Worm (Caenorhabditis elegans) whole organism, L4 larva: Measurements from ENCODE around the gene nspd-6.

Experiments used
- D1046.2 ChIP-seq: fragments of 200-800 bp; sonication (Bioruptor generic); IDR thresholded peaks from 2 replicates; pipeline ENCODE4 v1.3.6; 2022; ENCODE audit warnings: missing genetic modification characterization, missing compliant biosample characterization
- F26F4.8 ChIP-seq: fragments of 200-800 bp; sonication (Bioruptor generic); conservative IDR thresholded peaks from 2 replicates; pipeline ENCODE4 v1.3.6; 2022; ENCODE audit warnings: missing genetic modification characterization, missing compliant biosample characterization
- Y105C5A.15 ChIP-seq: fragments of 200-800 bp; sonication (Bioruptor generic); IDR thresholded peaks from 2 replicates; pipeline ENCODE4 v1.3.6; 2022; ENCODE audit warnings: missing genetic modification characterization, missing compliant biosample characterization
- Y48G9A.11 ChIP-seq: fragments of 200-800 bp; sonication (Bioruptor generic); IDR thresholded peaks from 2 replicates; pipeline ENCODE4 v1.3.6; 2022; ENCODE audit warnings: missing genetic modification reagents, missing genetic modification characterization, missing compliant biosample characterization
- ZK337.2 ChIP-seq: fragments of 200-800 bp; sonication (Bioruptor generic); IDR thresholded peaks from 2 replicates; pipeline ENCODE4 v1.3.6; 2022; ENCODE audit warnings: missing genetic modification reagents, missing genetic modification characterization, missing compliant biosample characterization
- aha-1 ChIP-seq: fragments of 150-350 bp; peaks from one replicate; lab custom pipeline; 2014; ENCODE audit warnings: missing biosample characterization, missing genetic modification characterization
- attf-4 ChIP-seq: sonication (generic microtip); optimal IDR thresholded peaks from 3 replicates; lab custom pipeline; 2017; ENCODE audit warnings: missing biosample characterization, missing genetic modification characterization
- ceh-32 ChIP-seq: sonication (generic microtip); optimal IDR thresholded peaks from 2 replicates; lab custom pipeline; 2016; ENCODE audit warnings: mild to moderate bottlenecking, missing genetic modification characterization, missing compliant biosample characterization; ENCODE audit not compliant: poor library complexity
- ceh-44 ChIP-seq: fragments of 200-800 bp; sonication (Bioruptor generic); IDR thresholded peaks from 2 replicates; pipeline ENCODE4 v1.3.6; 2022; ENCODE audit warnings: missing genetic modification reagents, missing genetic modification characterization, missing compliant biosample characterization
- ceh-62 ChIP-seq: sonication (generic microtip); optimal IDR thresholded peaks from 2 replicates; lab custom pipeline; 2017; ENCODE audit warnings: missing biosample characterization, missing genetic modification characterization
- ceh-82 ChIP-seq: sonication (generic microtip); optimal IDR thresholded peaks from 2 replicates; lab custom pipeline; 2017; ENCODE audit warnings: missing biosample characterization, missing genetic modification characterization
- ces-1 ChIP-seq: fragments of 150-350 bp; sonication (generic microtip); optimal IDR thresholded peaks from 4 replicates; lab custom pipeline; 2014; ENCODE audit warnings: missing biosample characterization, missing genetic modification reagents, missing genetic modification characterization
- cey-2 ChIP-seq: sonication (generic microtip); optimal IDR thresholded peaks from 3 replicates; lab custom pipeline; 2017; ENCODE audit warnings: missing genetic modification characterization, mild to moderate bottlenecking, missing compliant biosample characterization, antibody characterized with exemption, borderline replicate concordance; ENCODE audit not compliant: insufficient read depth
- ctbp-1 ChIP-seq: fragments of 200-800 bp; sonication (Bioruptor generic); IDR thresholded peaks from 2 replicates; pipeline ENCODE4 v1.3.6; 2022; ENCODE audit warnings: missing genetic modification reagents, missing genetic modification characterization, missing compliant biosample characterization
- daf-8 ChIP-seq: fragments of 200-800 bp; sonication (Bioruptor generic); IDR thresholded peaks from 2 replicates; pipeline ENCODE4 v1.3.6; 2022; ENCODE audit warnings: missing genetic modification characterization, missing compliant biosample characterization
- dmd-9 ChIP-seq: fragments of 200-800 bp; sonication (Bioruptor generic); IDR thresholded peaks from 2 replicates; pipeline ENCODE4 v1.3.6; 2022; ENCODE audit warnings: missing genetic modification reagents, missing genetic modification characterization, missing compliant biosample characterization
- dpl-1 ChIP-seq: fragments of 150-350 bp; optimal IDR thresholded peaks from 2 replicates; lab custom pipeline; 2014; ENCODE audit warnings: missing biosample characterization, missing genetic modification reagents, missing genetic modification characterization
- fkh-10 ChIP-seq: fragments of 150-350 bp; optimal IDR thresholded peaks from 2 replicates; lab custom pipeline; 2014; ENCODE audit warnings: missing biosample characterization, missing genetic modification reagents, missing genetic modification characterization
- fos-1 ChIP-seq: fragments of 150-350 bp; optimal IDR thresholded peaks from 2 replicates; lab custom pipeline; 2014; ENCODE audit warnings: missing biosample characterization, missing genetic modification characterization
- hif-1 ChIP-seq, 2 experiments: sonication (generic microtip); optimal IDR thresholded peaks; 2 replicates each; lab custom pipeline; 2016 to 2017; ENCODE audit warnings: missing compliant biosample characterization in 2 of 2, missing genetic modification characterization in 2 of 2, missing genetic modification reagents in 2 of 2, missing genotype in 2 of 2, mild to moderate bottlenecking in 1 of 2
- lim-7 ChIP-seq: fragments of 200-800 bp; sonication (Bioruptor generic); IDR thresholded peaks from 2 replicates; pipeline ENCODE4 v1.3.6; 2022; ENCODE audit warnings: missing genetic modification characterization, missing compliant biosample characterization
- lin-1 ChIP-seq: fragments of 200-800 bp; sonication (Bioruptor generic); IDR thresholded peaks from 2 replicates; pipeline ENCODE4 v1.3.6; 2022; ENCODE audit warnings: missing genetic modification reagents, missing genetic modification characterization, missing compliant biosample characterization
- lin-13 ChIP-seq: fragments of 150-350 bp; optimal IDR thresholded peaks from 2 replicates; lab custom pipeline; 2014; ENCODE audit warnings: missing biosample characterization, missing genetic modification reagents, missing genetic modification characterization
- lin-29 ChIP-seq: fragments of 200-800 bp; sonication (Bioruptor generic); IDR thresholded peaks from 2 replicates; pipeline ENCODE4 v1.3.6; 2022; ENCODE audit warnings: missing genetic modification reagents, missing genetic modification characterization, missing compliant biosample characterization
- lsy-2 ChIP-seq, 2 experiments: fragments of 150-350 bp in 1 of 2; sonication (generic microtip) in 1 of 2; optimal IDR thresholded peaks; 2 replicates each; lab custom pipeline; 2014 to 2017; ENCODE audit warnings: missing biosample characterization in 2 of 2, missing genetic modification characterization in 2 of 2
- madf-9 ChIP-seq: fragments of 200-800 bp; sonication (Bioruptor generic); conservative IDR thresholded peaks from 2 replicates; pipeline ENCODE4 v1.3.6; 2022; ENCODE audit warnings: missing genetic modification reagents, missing genetic modification characterization, missing compliant biosample characterization
- mdt-29 ChIP-seq: fragments of 200-800 bp; sonication (Bioruptor generic); IDR thresholded peaks from 2 replicates; pipeline ENCODE4 v1.3.6; 2022; ENCODE audit warnings: missing genetic modification reagents, missing genetic modification characterization, missing compliant biosample characterization
- mep-1 ChIP-seq: fragments of 150-350 bp; sonication (generic microtip); optimal IDR thresholded peaks from 3 replicates; lab custom pipeline; 2014; ENCODE audit warnings: missing biosample characterization, missing genetic modification characterization
- mxl-3 ChIP-seq: fragments of 200-800 bp; sonication (Bioruptor generic); optimal IDR thresholded peaks from 2 replicates; lab custom pipeline; 2018; ENCODE audit warnings: mild to moderate bottlenecking, missing genetic modification characterization, missing compliant biosample characterization
- nhr-111 ChIP-seq: fragments of 200-800 bp; sonication (Bioruptor generic); optimal IDR thresholded peaks from 2 replicates; lab custom pipeline; 2018; ENCODE audit warnings: mild to moderate bottlenecking, missing genetic modification characterization, missing compliant biosample characterization
- nhr-25 ChIP-seq: sonication (generic microtip); optimal IDR thresholded peaks from 2 replicates; lab custom pipeline; 2017; ENCODE audit warnings: missing genetic modification characterization, mild to moderate bottlenecking, missing compliant biosample characterization, antibody characterized with exemption, moderate library complexity, borderline replicate concordance; ENCODE audit not compliant: insufficient read depth
- nhr-42 ChIP-seq: fragments of 200-800 bp; sonication (Bioruptor generic); IDR thresholded peaks from 2 replicates; pipeline ENCODE4 v1.3.6; 2022; ENCODE audit warnings: missing genetic modification characterization, missing compliant biosample characterization
- pha-4 ChIP-seq, 2 experiments: fragments of 150-350 bp in 1 of 2; fragments of 200-800 bp in 1 of 2; sonication (Bioruptor generic) in 1 of 2; IDR thresholded peaks in 1 of 2; optimal IDR thresholded peaks in 1 of 2; 2 replicates each; pipeline versions ENCODE4 v1.3.6 to Lab custom; 2014 to 2022; ENCODE audit warnings: missing genetic modification characterization in 2 of 2, missing genetic modification reagents in 2 of 2, missing biosample characterization in 1 of 2, missing compliant biosample characterization in 1 of 2
- php-3 ChIP-seq: fragments of 200-800 bp; sonication (Bioruptor generic); IDR thresholded peaks from 2 replicates; pipeline ENCODE4 v1.3.6; 2022; ENCODE audit warnings: missing genetic modification reagents, missing genetic modification characterization, missing compliant biosample characterization
- set-16 ChIP-seq: fragments of 200-800 bp; sonication (Bioruptor generic); IDR thresholded peaks from 2 replicates; pipeline ENCODE4 v1.3.6; 2022; ENCODE audit warnings: missing genetic modification reagents, missing genetic modification characterization, missing compliant biosample characterization
- snpc-1.2 ChIP-seq: fragments of 200-800 bp; sonication (Bioruptor generic); IDR thresholded peaks from 2 replicates; pipeline ENCODE4 v1.3.6; 2022; ENCODE audit warnings: missing genetic modification reagents, missing genetic modification characterization, missing compliant biosample characterization
- spr-3 ChIP-seq: fragments of 200-800 bp; sonication (Bioruptor generic); optimal IDR thresholded peaks from 2 replicates; lab custom pipeline; 2018; ENCODE audit warnings: mild to moderate bottlenecking, missing genetic modification characterization, missing compliant biosample characterization
- tag-97 ChIP-seq: fragments of 200-800 bp; sonication (Bioruptor generic); IDR thresholded peaks from 2 replicates; pipeline ENCODE4 v1.3.6; 2022; ENCODE audit warnings: missing genetic modification characterization, missing compliant biosample characterization
- unc-62 ChIP-seq, 3 experiments: fragments of 150-350 bp in 1 of 3; sonication (generic microtip); optimal IDR thresholded peaks in 2 of 3; peaks in 1 of 3; 1 replicate in 1 of 3; 2 replicates in 2 of 3; lab custom pipeline; 2014 to 2017; ENCODE audit warnings: missing biosample characterization in 3 of 3, missing genetic modification characterization in 3 of 3, missing genetic modification reagents in 3 of 3, missing genotype in 1 of 3
- vab-7 ChIP-seq: fragments of 200-800 bp; sonication (Bioruptor generic); IDR thresholded peaks from 2 replicates; pipeline ENCODE4 v1.3.6; 2022; ENCODE audit warnings: missing genetic modification reagents, missing genetic modification characterization, missing compliant biosample characterization
- zag-1 ChIP-seq: fragments of 150-350 bp; optimal IDR thresholded peaks from 2 replicates; lab custom pipeline; 2014; ENCODE audit warnings: missing biosample characterization, missing genetic modification characterization
- zfp-2 ChIP-seq: sonication (generic microtip); optimal IDR thresholded peaks from 2 replicates; lab custom pipeline; 2016; ENCODE audit warnings: mild to moderate bottlenecking, missing genetic modification characterization, missing compliant biosample characterization
- zfp-3 ChIP-seq: fragments of 200-800 bp; sonication (Bioruptor generic); conservative IDR thresholded peaks from 2 replicates; pipeline ENCODE4 v1.3.6; 2022; ENCODE audit warnings: missing genetic modification reagents, missing genetic modification characterization, missing compliant biosample characterization
- zip-2 ChIP-seq: fragments of 150-350 bp; optimal IDR thresholded peaks from 2 replicates; lab custom pipeline; 2014; ENCODE audit warnings: missing biosample characterization, missing genetic modification characterization
- ztf-11 ChIP-seq: fragments of 150-350 bp; optimal IDR thresholded peaks from 2 replicates; lab custom pipeline; 2014; ENCODE audit warnings: missing biosample characterization, missing genetic modification characterization
- ztf-7 ChIP-seq: fragments of 150-350 bp; optimal IDR thresholded peaks from 2 replicates; lab custom pipeline; 2014; ENCODE audit warnings: missing biosample characterization, missing genetic modification characterization

nspd-6 gene

ce11 chrIV:5152391-5152790 lies 13.1 kb downstream of the nspd-6 start, which contains the start of gene soc-2:
soc-2 (minus strand) TSS chrIV:5152491.
- TF ChIP-seq ctbp-1 (GFP tag; lab: Robert Waterston, UW) (no peak), madf-9 (GFP tag; lab: Robert Waterston, UW) (no peak), Y105C5A.15 (no peak), F26F4.8 (GFP tag; lab: Robert Waterston, UW) (no peak), nhr-111 (GFP tag; lab: Kevin White, UChicago) (no peak), tag-97 (no peak), dmd-9 (no peak), lin-1 (no peak), snpc-1.2 (GFP tag; lab: Robert Waterston, UW) (no peak), set-16 (no peak), D1046.2 (GFP tag; lab: Robert Waterston, UW) (no peak), dpl-1 (GFP tag; lab: Kevin White, UChicago) (no peak), ceh-44 (GFP tag; lab: Robert Waterston, UW) (no peak), ztf-11 (tag; lab: Kevin White, UChicago) (no peak), fos-1 (tag; lab: Kevin White, UChicago) (no peak), ceh-32 (no peak), daf-8 (GFP tag; lab: Robert Waterston, UW) (no peak)

- no peak for TF ChIP-seq Y48G9A.11 (GFP tag; lab: Robert Waterston, UW)
- TF ChIP-seq ZK337.2 = no peak
- no peak for TF ChIP-seq ceh-32
- TF ChIP-seq vab-7 (GFP tag; lab: Robert Waterston, UW) = no peak
- no peak for TF ChIP-seq zfp-2 (tag; lab: Kevin White, UChicago)
- TF ChIP-seq lim-7 = no peak
- no peak for TF ChIP-seq zfp-3 (GFP tag; lab: Robert Waterston, UW)
- no peak for TF ChIP-seq pha-4 (GFP tag; IDR thresholded peaks at IDR 0.05; lab: Robert Waterston, UW)
- TF ChIP-seq pha-4 (tag; optimal IDR thresholded peaks at IDR 0.05; lab: Kevin White, UChicago) = no peak
- TF ChIP-seq mxl-3 = no peak
- TF ChIP-seq tag-97 = no peak
- no peak for TF ChIP-seq ces-1 (GFP tag; lab: Kevin White, UChicago)
- TF ChIP-seq mep-1 (tag; lab: Kevin White, UChicago) = no peak
- TF ChIP-seq dpl-1 (GFP tag; lab: Kevin White, UChicago) = no peak
- no peak for TF ChIP-seq ztf-7 (tag; lab: Kevin White, UChicago)
- no peak for TF ChIP-seq spr-3
- no peak for TF ChIP-seq attf-4 (tag; lab: Kevin White, UChicago)
Observed at ce11 chrIV:5149793-5150192, 15.7 kb downstream of the nspd-6 start, which contains the start of gene C24D10.5. C24D10.5 (plus strand) TSS chrIV:5150093.

DNA sequence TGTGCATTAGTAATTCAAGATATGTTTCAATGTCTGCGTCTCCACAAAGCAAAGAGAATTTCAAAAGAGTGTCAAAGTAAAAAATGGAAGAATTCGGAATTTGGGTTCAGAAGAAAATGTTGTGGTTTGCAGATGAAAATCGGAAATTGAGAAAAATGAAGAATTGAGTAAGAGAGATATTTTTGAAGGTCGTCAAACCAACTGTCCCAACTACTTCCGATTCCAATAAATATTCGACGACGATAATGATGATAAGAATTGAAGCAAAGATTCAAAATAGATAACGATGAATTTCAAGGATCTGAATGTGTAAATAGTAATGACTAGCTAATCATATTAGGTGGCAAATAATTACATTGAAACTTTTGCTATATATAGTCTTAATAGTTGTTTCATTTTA lies 25.6 kb downstream of the nspd-6 start:
- TF ChIP-seq dmd-9 (no peak), mdt-29 (GFP tag; lab: Robert Waterston, UW) (no peak), fkh-10 (GFP tag; lab: Kevin White, UChicago) (no peak), aha-1 (tag; lab: Kevin White, UChicago) (peak; percentile 40), ZK337.2 (no peak), unc-62 (GFP tag; optimal IDR thresholded peaks at IDR 0.05 in 1 of 2; lab: Kevin White, UChicago) (peak in 1 of 2 experiments; percentile 87), unc-62 (tag; optimal IDR thresholded peaks at IDR 0.05; lab: Kevin White, UChicago) (no peak)

- TF ChIP-seq lin-13 (GFP tag; lab: Kevin White, UChicago) (no peak), zag-1 (tag; lab: Kevin White, UChicago) (no peak), ceh-44 (GFP tag; lab: Robert Waterston, UW) (no peak), ceh-82 (no peak), fkh-10 (GFP tag; lab: Kevin White, UChicago) (peak; percentile 51), zip-2 (no peak), nhr-42 (GFP tag; lab: Robert Waterston, UW) (no peak), hif-1 (tag; optimal IDR thresholded peaks at IDR 0.05; lab: Kevin White, UChicago) (no peak), lsy-2 (tag; optimal IDR thresholded peaks at IDR 0.05; lab: Kevin White, UChicago) (peak in 1 of 2 experiments; percentile 14), spr-3 (no peak), ces-1 (GFP tag; lab: Kevin White, UChicago) (peak; percentile 63), ceh-62 (tag; lab: Kevin White, UChicago) (no peak), php-3 (GFP tag; lab: Robert Waterston, UW) (no peak), nhr-25 (tag; lab: Kevin White, UChicago) (no peak), lin-29 (GFP tag; lab: Robert Waterston, UW) (no peak), fos-1 (tag; lab: Kevin White, UChicago) (no peak), cey-2 (tag; lab: Kevin White, UChicago) (no peak)
Observed at ce11 chrIV:5139189-5139588, 26.3 kb downstream of the nspd-6 start.
